Fruit fly (Drosophila melanogaster): ENCODE measurements around the gene CG46339.

DNA sequence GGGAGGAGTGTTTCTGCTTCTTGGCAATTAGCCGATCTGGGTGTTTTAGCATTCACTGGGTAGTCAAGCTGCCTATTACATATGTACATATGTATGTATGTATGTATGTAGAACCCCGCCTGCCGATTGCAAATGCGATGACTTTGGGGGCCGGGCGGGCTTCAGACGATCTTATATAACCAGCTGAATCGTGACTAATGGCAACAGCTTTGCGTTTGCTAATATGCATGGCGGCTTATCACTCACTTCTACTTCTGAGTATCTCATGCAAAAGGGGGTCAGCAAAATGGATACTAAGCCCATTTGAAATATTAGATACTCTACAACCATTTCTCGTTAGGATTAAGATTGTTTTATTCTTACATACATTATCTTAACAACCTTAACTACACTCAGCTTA is 19.3 kb upstream of the CG46339 start:
- TF ChIP-seq h (optimal IDR thresholded peaks at IDR 0.05) (no peak), psq (optimal IDR thresholded peaks at IDR 0.05) (no peak), Myc (optimal IDR thresholded peaks at IDR 0.05) (no peak), insv (optimal IDR thresholded peaks at IDR 0.05) (no peak)
